Worm (Caenorhabditis elegans): ENCODE measurements around the gene C29E4.10.

- TF ChIP-seq saeg-2 (GFP tag; IDR thresholded peaks at IDR 0.05): no peak
- TF ChIP-seq mdt-29 (GFP tag; IDR thresholded peaks at IDR 0.05): no peak
- no peak for TF ChIP-seq fkh-10 (GFP tag; optimal IDR thresholded peaks at IDR 0.05)
These were observed 40.1 kb downstream of the C29E4.10 start, which contains the start of gene C06G4.4 for ce11 chrIII:7977777-7978176.

Data from whole organism, L4 larva.